Fruit fly (Drosophila melanogaster): Measurements from ENCODE around the gene CG15347.

DNA sequence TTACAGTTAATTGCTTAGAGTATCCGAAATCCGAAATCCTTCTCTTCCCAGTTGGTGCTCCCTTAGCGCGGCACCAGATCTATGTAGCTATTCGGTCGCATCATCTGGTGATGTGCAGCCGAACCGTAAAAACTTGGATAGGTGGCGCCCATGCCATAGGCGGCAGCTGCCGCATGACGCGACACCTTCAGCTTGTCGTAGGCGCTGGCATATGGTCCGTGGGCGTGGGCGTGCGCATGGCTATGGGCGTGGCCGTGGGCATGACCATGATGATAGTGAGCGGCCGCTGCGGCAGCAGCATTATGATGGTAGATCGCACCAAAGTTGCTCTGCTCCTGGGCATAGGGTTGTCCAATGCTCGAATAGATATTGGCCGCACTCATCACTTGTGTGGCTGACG lies 12.5 kb downstream of the CG15347 start:
- TF ChIP-seq Myc (optimal IDR thresholded peaks at IDR 0.05), result no peak
- no peak for TF ChIP-seq Dif (GFP tag; optimal IDR thresholded peaks at IDR 0.05; ENCODE audit: partially characterized antibody)
- no peak for TF ChIP-seq h (GFP tag; optimal IDR thresholded peaks at IDR 0.05)
- TF ChIP-seq N (GFP tag; optimal IDR thresholded peaks at IDR 0.05), result no peak
- no peak for TF ChIP-seq Mio (GFP tag; optimal IDR thresholded peaks at IDR 0.05)
- no peak for TF ChIP-seq Hr78 (GFP tag; optimal IDR thresholded peaks at IDR 0.05)
- TF ChIP-seq CrebA (GFP tag; optimal IDR thresholded peaks at IDR 0.05; ENCODE audit: borderline replicate concordance), result no peak
- no peak for TF ChIP-seq foxo (GFP tag; optimal IDR thresholded peaks at IDR 0.05)
- TF ChIP-seq HLH106 (tag; optimal IDR thresholded peaks at IDR 0.05), result no peak
- no peak for TF ChIP-seq usp (GFP tag; optimal IDR thresholded peaks at IDR 0.05)
- TF ChIP-seq Dfd (GFP tag; optimal IDR thresholded peaks at IDR 0.05), result no peak
- TF ChIP-seq CG32264 (GFP tag; optimal IDR thresholded peaks at IDR 0.05), result no peak
- TF ChIP-seq fru (GFP tag; optimal IDR thresholded peaks at IDR 0.05), result no peak

All from whole organism, wandering third instar larva.